Fruit fly (Drosophila melanogaster): ENCODE data around the gene CG32987.

The CG32987 gene

dm6 chr2L:8834806-8835483 lies 28.7 kb upstream of the CG32987 start (continued):
- TF ChIP-seq Rx (GFP tag; IDR thresholded peaks at IDR 0.05) (peak; percentile 49), CG3726 (GFP tag; IDR thresholded peaks at IDR 0.05) (peak; percentile 49; the same call in 1 of the 3 replicates), so (GFP tag; IDR thresholded peaks at IDR 0.05) (peak; percentile 83; the same call in 2 of the 3 replicates), Hmx (GFP tag; optimal IDR thresholded peaks at IDR 0.05) (no peak), CG14965 (GFP tag; optimal IDR thresholded peaks at IDR 0.05; ENCODE audit: borderline replicate concordance) (no peak), pita (GFP tag; optimal IDR thresholded peaks at IDR 0.05) (no peak), CG9437 (GFP tag; optimal IDR thresholded peaks at IDR 0.05) (peak; percentile 34), pum (GFP tag; optimal IDR thresholded peaks at IDR 0.05) (peak; percentile 71), ase (GFP tag; IDR thresholded peaks at IDR 0.05) (no peak), ro (GFP tag; IDR thresholded peaks at IDR 0.05) (peak; percentile 49; the same call in 1 of the 2 replicates), Six4 (GFP tag; optimal IDR thresholded peaks at IDR 0.05) (peak; percentile 53), crp (GFP tag; optimal IDR thresholded peaks at IDR 0.05) (no peak), CG11695 (GFP tag; IDR thresholded peaks at IDR 0.05) (peak; percentile 65), CG8765 (GFP tag; IDR thresholded peaks at IDR 0.05) (0 out of 2 replicates have a peak, but pooled peaks have one; percentile 51), CG2116 (GFP tag; optimal IDR thresholded peaks at IDR 0.05) (peak; percentile 28), MESR4 (GFP tag; optimal IDR thresholded peaks at IDR 0.05) (no peak), Deaf1 (tag; optimal IDR thresholded peaks at IDR 0.05) (no peak), CG13424 (tag; optimal IDR thresholded peaks at IDR 0.05) (peak; percentile 43), unc-4 (GFP tag; IDR thresholded peaks at IDR 0.05; ENCODE audit: partially characterized antibody) (no peak), CG8478 (optimal IDR thresholded peaks at IDR 0.05) (no peak), gsb (GFP tag; IDR thresholded peaks at IDR 0.05) (no peak), D19A (tag; optimal IDR thresholded peaks at IDR 0.05) (peak; percentile 32), CG7786 (GFP tag; optimal IDR thresholded peaks at IDR 0.05) (no peak), cwo (GFP tag; optimal IDR thresholded peaks at IDR 0.05) (no peak), CG43689 (GFP tag; IDR thresholded peaks at IDR 0.05) (peak; percentile 55; the same call in 1 of the 2 replicates), CG15514 (GFP tag; optimal IDR thresholded peaks at IDR 0.05) (no peak), br (optimal IDR thresholded peaks at IDR 0.05) (no peak), Aef1 (GFP tag; IDR thresholded peaks at IDR 0.05) (no peak), CG9876 (GFP tag; optimal IDR thresholded peaks at IDR 0.05) (no peak), phol (tag; optimal IDR thresholded peaks at IDR 0.05) (peak; percentile 43), H15 (GFP tag; IDR thresholded peaks at IDR 0.05) (0 out of 3 replicates have a peak, but pooled peaks have one; percentile 38), BEAF-32 (GFP tag; optimal IDR thresholded peaks at IDR 0.05) (no peak), Ets65A (GFP tag) (peak; percentile 88), CG10543 (GFP tag; optimal IDR thresholded peaks at IDR 0.05) (no peak), grn (GFP tag; optimal IDR thresholded peaks at IDR 0.05) (no peak), hbn (GFP tag; IDR thresholded peaks at IDR 0.05; ENCODE audit: partially characterized antibody) (no peak), gce (GFP tag; IDR thresholded peaks at IDR 0.05) (no peak), p53 (GFP tag; optimal IDR thresholded peaks at IDR 0.05) (no peak), CG6654 (GFP tag; optimal IDR thresholded peaks at IDR 0.05) (no peak), CG17359 (tag; optimal IDR thresholded peaks at IDR 0.05) (peak; percentile 21), CG32767 (GFP tag; IDR thresholded peaks at IDR 0.05) (0 out of 2 replicates have a peak, but pooled peaks have one; percentile 70), Sox102F (GFP tag; optimal IDR thresholded peaks at IDR 0.05) (peak; percentile 33), chinmo (GFP tag; IDR thresholded peaks at IDR 0.05; ENCODE audit: partially characterized antibody) (no peak), CG6854 (GFP tag; optimal IDR thresholded peaks at IDR 0.05) (no peak), CG2875 (GFP tag; optimal IDR thresholded peaks at IDR 0.05) (peak; percentile 63), Sin3A (optimal IDR thresholded peaks at IDR 0.05) (no peak), Adf1 (GFP tag; IDR thresholded peaks at IDR 0.05) (no peak), CG14710 (tag; optimal IDR thresholded peaks at IDR 0.05) (no peak), Vsx1 (GFP tag; optimal IDR thresholded peaks at IDR 0.05) (no peak), Hsf (GFP tag; optimal IDR thresholded peaks at IDR 0.05) (peak; percentile 39)

All from whole organism, embryonic.